Worm (Caenorhabditis elegans) whole organism, L3 larva: ENCODE results near the gene Y22D7AR.7.

Experiments
- elt-3 ChIP-seq, 3 experiments: fragments of 150-350 bp in 1 of 3; sonication (generic microtip) in 2 of 3; optimal IDR thresholded peaks; 2 replicates in 2 of 3; 4 replicates in 1 of 3; lab custom pipeline; 2014 to 2017; ENCODE audit warnings: missing biosample characterization in 3 of 3, missing genetic modification characterization in 3 of 3
- mml-1 ChIP-seq: fragments of 150-350 bp; sonication (generic microtip); optimal IDR thresholded peaks from 3 replicates; lab custom pipeline; 2014; ENCODE audit warnings: missing biosample characterization, missing genetic modification characterization
- nhr-11 ChIP-seq: fragments of 150-350 bp; optimal IDR thresholded peaks from 2 replicates; lab custom pipeline; 2014; ENCODE audit warnings: missing biosample characterization, missing genetic modification characterization
- pqm-1 ChIP-seq: fragments of 150-350 bp; optimal IDR thresholded peaks from 2 replicates; lab custom pipeline; 2017; ENCODE audit warnings: missing biosample characterization, missing genetic modification characterization, inconsistent platforms
- skn-1 ChIP-seq: fragments of 150-350 bp; optimal IDR thresholded peaks from 2 replicates; lab custom pipeline; 2014; ENCODE audit warnings: missing biosample characterization, missing genetic modification characterization
- snpc-4 ChIP-seq: fragments of 150-350 bp; optimal IDR thresholded peaks from 2 replicates; lab custom pipeline; 2014; ENCODE audit warnings: missing biosample characterization, missing genetic modification characterization

DNA sequence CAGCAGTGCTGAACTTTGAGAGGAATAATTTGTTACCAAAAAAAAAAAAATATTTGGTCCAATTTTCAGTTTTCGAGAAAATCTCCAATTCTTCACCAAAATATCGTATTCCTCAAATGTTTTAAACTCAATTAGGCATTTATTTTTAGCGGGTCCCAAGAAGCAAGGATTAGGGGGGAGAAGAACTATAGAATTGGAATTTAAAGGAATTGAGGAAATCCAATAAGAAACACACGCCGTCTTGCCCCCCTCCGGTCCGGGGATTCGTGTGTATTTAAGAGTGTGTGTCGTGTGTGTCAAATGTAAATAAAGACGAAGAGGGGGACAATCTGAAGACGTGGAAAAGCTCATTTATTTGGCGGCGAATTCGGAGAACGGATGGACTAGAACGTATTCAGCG lies 45.5 kb upstream of the Y22D7AR.7 start:
- TF ChIP-seq skn-1 (no peak), pqm-1 (tag; lab: Kevin White, UChicago) (no peak), mml-1 (tag; lab: Kevin White, UChicago) (no peak), snpc-4 (tag; lab: Kevin White, UChicago) (no peak), nhr-11 (tag; lab: Kevin White, UChicago) (no peak), elt-3 (tag; optimal IDR thresholded peaks at IDR 0.05; lab: Kevin White, UChicago) (no peak)
